Fruit fly (Drosophila melanogaster) whole organism, embryonic: ENCODE results near the gene CG5273.

Experiments
- Antp ChIP-seq: fragments of 200-800 bp; sonication (Bioruptor generic); optimal IDR thresholded peaks from 3 replicates; lab custom pipeline; 2016; ENCODE audit warnings: missing biosample characterization, missing genetic modification characterization
- Bteb2 ChIP-seq: fragments of 200-800 bp; sonication (Bioruptor generic); optimal IDR thresholded peaks from 2 replicates; lab custom pipeline; 2016; ENCODE audit warnings: missing biosample characterization, missing genetic modification characterization
- CG10209 ChIP-seq: fragments of 200-800 bp; sonication (Bioruptor generic); optimal IDR thresholded peaks from 3 replicates; lab custom pipeline; 2017; ENCODE audit warnings: missing biosample characterization, mild to moderate bottlenecking, missing genetic modification characterization, missing genetic modification reagents
- CG11560 ChIP-seq: fragments of 200-800 bp; sonication (Bioruptor generic); IDR thresholded peaks from 3 replicates; pipeline ENCODE4 v1.3.6; 2022; ENCODE audit warnings: missing biosample characterization, missing genetic modification characterization
- CG15269 ChIP-seq: fragments of 200-800 bp; sonication (Bioruptor generic); optimal IDR thresholded peaks from 2 replicates; lab custom pipeline; 2018; ENCODE audit warnings: missing biosample characterization, mild to moderate bottlenecking, missing genetic modification characterization, moderate library complexity
- CG2875 ChIP-seq: fragments of 200-800 bp; sonication (Bioruptor generic); optimal IDR thresholded peaks from 2 replicates; lab custom pipeline; 2017; ENCODE audit warnings: missing biosample characterization, mild to moderate bottlenecking, missing genetic modification characterization, missing genetic modification reagents
- CG32767 ChIP-seq: fragments of 200-800 bp; sonication (Bioruptor generic); IDR thresholded peaks from 2 replicates; pipeline ENCODE4 v1.3.6; 2022; ENCODE audit warnings: missing biosample characterization, missing genetic modification characterization
- CG34422 ChIP-seq: fragments of 200-800 bp; sonication (Bioruptor generic); IDR thresholded peaks from 3 replicates; pipeline ENCODE4 v1.3.6; 2022; ENCODE audit warnings: missing biosample characterization, missing genetic modification characterization
- CG3838 ChIP-seq: fragments of 200-800 bp; sonication (Bioruptor generic); optimal IDR thresholded peaks from 3 replicates; lab custom pipeline; 2016; ENCODE audit warnings: missing biosample characterization, missing genetic modification characterization
- CG5180 ChIP-seq: fragments of 200-800 bp; sonication (Bioruptor generic); optimal IDR thresholded peaks from 3 replicates; lab custom pipeline; 2017; ENCODE audit warnings: missing biosample characterization, missing genetic modification characterization, mild to moderate bottlenecking, moderate library complexity, missing genetic modification reagents
- CG7839 ChIP-seq: fragments of 200-800 bp; sonication (Bioruptor generic); optimal IDR thresholded peaks from 3 replicates; lab custom pipeline; 2018; ENCODE audit warnings: missing biosample characterization, mild to moderate bottlenecking, missing genetic modification characterization, moderate library complexity
- CG9437 ChIP-seq: fragments of 200-800 bp; sonication (Bioruptor generic); optimal IDR thresholded peaks from 2 replicates; lab custom pipeline; 2018; ENCODE audit warnings: missing biosample characterization, mild to moderate bottlenecking, missing genetic modification characterization
- CG9609 ChIP-seq: fragments of 200-800 bp; sonication (Bioruptor generic); optimal IDR thresholded peaks from 3 replicates; lab custom pipeline; 2016; ENCODE audit warnings: missing biosample characterization, missing genetic modification characterization
- CG9797 ChIP-seq: fragments of 200-800 bp; sonication (Bioruptor generic); optimal IDR thresholded peaks from 3 replicates; lab custom pipeline; 2018; ENCODE audit warnings: missing biosample characterization, mild to moderate bottlenecking, missing genetic modification characterization
- CG9817 ChIP-seq: fragments of 200-800 bp; sonication (Bioruptor generic); optimal IDR thresholded peaks from 2 replicates; lab custom pipeline; 2018; ENCODE audit warnings: missing biosample characterization, mild to moderate bottlenecking, missing genetic modification characterization, moderate library complexity
- CG9876 ChIP-seq: fragments of 200-800 bp; sonication (Bioruptor generic); optimal IDR thresholded peaks from 2 replicates; lab custom pipeline; 2016; ENCODE audit warnings: missing biosample characterization, missing genetic modification characterization
- Gug ChIP-seq: fragments of 200-800 bp; sonication (Bioruptor generic); IDR thresholded peaks from 4 replicates; pipeline ENCODE4 v1.3.6; 2022; ENCODE audit warnings: missing biosample characterization, missing genetic modification characterization
- H15 ChIP-seq: fragments of 200-800 bp; sonication (Bioruptor generic); IDR thresholded peaks from 3 replicates; pipeline ENCODE4 v1.3.6; 2022; ENCODE audit warnings: missing biosample characterization, missing genetic modification characterization
- Hr78 ChIP-seq, 2 experiments: fragments of 200-800 bp in 1 of 2; fragments of >200 bp in 1 of 2; sonication (Bioruptor generic) in 1 of 2; optimal IDR thresholded peaks; 2 replicates each; lab custom pipeline; 2017 to 2019; ENCODE audit warnings: missing biosample characterization in 2 of 2, missing genetic modification characterization in 2 of 2, mild to moderate bottlenecking in 1 of 2, moderate library complexity in 1 of 2
- Kr ChIP-seq: fragments of 200-800 bp; sonication (Bioruptor generic); optimal IDR thresholded peaks from 2 replicates; lab custom pipeline; 2017; ENCODE audit warnings: missing biosample characterization, mild to moderate bottlenecking, missing genetic modification characterization
- Med ChIP-seq: fragments of 200-800 bp; sonication (Bioruptor generic); peaks from one replicate; lab custom pipeline; 2016; ENCODE audit warnings: missing biosample characterization, missing genetic modification characterization, mild to moderate bottlenecking, inconsistent platforms, moderate library complexity
- Pdp1 ChIP-seq, 2 experiments: fragments of 200-800 bp; sonication (Bioruptor generic); optimal IDR thresholded peaks; 3 replicates each; lab custom pipeline; 2016; ENCODE audit warnings: missing biosample characterization in 2 of 2, missing genetic modification characterization in 2 of 2, mild to moderate bottlenecking in 1 of 2, moderate library complexity in 1 of 2
- Scr ChIP-seq: fragments of 200-800 bp; sonication (Bioruptor generic); IDR thresholded peaks from 2 replicates; pipeline ENCODE4 v1.3.6; 2022; ENCODE audit warnings: missing biosample characterization, missing genetic modification characterization; ENCODE audit not compliant: partially characterized antibody
- Six4 ChIP-seq: fragments of 200-800 bp; sonication (Bioruptor generic); optimal IDR thresholded peaks from 2 replicates; lab custom pipeline; 2016; ENCODE audit warnings: missing biosample characterization, missing genetic modification characterization
- Sry-β ChIP-seq: fragments of 200-800 bp; sonication (Bioruptor generic); optimal IDR thresholded peaks from 2 replicates; lab custom pipeline; 2018; ENCODE audit warnings: missing biosample characterization, mild to moderate bottlenecking, missing genetic modification characterization, moderate library complexity
- Stat92E ChIP-seq, 3 experiments: fragments of >200 bp in 2 of 3; fragments of 200-800 bp in 1 of 3; sonication (Bioruptor generic) in 1 of 3; optimal IDR thresholded peaks; 2 replicates each; lab custom pipeline; 2017 to 2019; ENCODE audit warnings: missing biosample characterization in 3 of 3, missing genetic modification characterization in 3 of 3, mild to moderate bottlenecking in 1 of 3, moderate library complexity in 1 of 3
- Vsx1 ChIP-seq: fragments of 200-800 bp; sonication (Bioruptor generic); optimal IDR thresholded peaks from 2 replicates; lab custom pipeline; 2017; ENCODE audit warnings: missing biosample characterization, mild to moderate bottlenecking, missing genetic modification characterization, missing genetic modification reagents
- ac ChIP-seq: fragments of 200-800 bp; sonication (Bioruptor generic); optimal IDR thresholded peaks from 3 replicates; lab custom pipeline; 2017; ENCODE audit warnings: missing biosample characterization, mild to moderate bottlenecking, missing genetic modification characterization
- amos ChIP-seq: fragments of 200-800 bp; sonication (Bioruptor generic); IDR thresholded peaks from 2 replicates; pipeline ENCODE4 v1.3.6; 2022; ENCODE audit warnings: missing biosample characterization, missing genetic modification characterization; ENCODE audit not compliant: partially characterized antibody
- aop ChIP-seq: fragments of 200-800 bp; sonication (Bioruptor generic); IDR thresholded peaks from 2 replicates; pipeline ENCODE4 v1.3.6; 2022; ENCODE audit warnings: missing biosample characterization, missing genetic modification characterization
- cad ChIP-seq: fragments of >200 bp; optimal IDR thresholded peaks from 2 replicates; lab custom pipeline; 2017; ENCODE audit warnings: missing biosample characterization, missing genetic modification characterization
- croc ChIP-seq: fragments of 200-800 bp; sonication (Bioruptor generic); conservative IDR thresholded peaks from 3 replicates; pipeline ENCODE4 v1.3.6; 2022; ENCODE audit warnings: missing biosample characterization, missing genetic modification characterization
- fd96Cb ChIP-seq: fragments of 200-800 bp; sonication (Bioruptor generic); optimal IDR thresholded peaks from 2 replicates; lab custom pipeline; 2018; ENCODE audit warnings: missing biosample characterization, mild to moderate bottlenecking, missing genetic modification characterization, moderate library complexity
- ftz-f1 ChIP-seq: fragments of 200-800 bp; sonication (Bioruptor generic); optimal IDR thresholded peaks from 2 replicates; lab custom pipeline; 2016; ENCODE audit warnings: missing biosample characterization, missing genetic modification characterization
- gcm ChIP-seq: fragments of 200-800 bp; sonication (Bioruptor generic); optimal IDR thresholded peaks from 2 replicates; lab custom pipeline; 2019; ENCODE audit warnings: missing biosample characterization, mild to moderate bottlenecking, missing genetic modification characterization, moderate library complexity
- jing ChIP-seq: fragments of 200-800 bp; sonication (Bioruptor generic); optimal IDR thresholded peaks from 2 replicates; lab custom pipeline; 2018; ENCODE audit warnings: missing biosample characterization, mild to moderate bottlenecking, missing genetic modification characterization
- kah ChIP-seq: fragments of 200-800 bp; sonication (Bioruptor generic); optimal IDR thresholded peaks from 2 replicates; lab custom pipeline; 2018; ENCODE audit warnings: missing biosample characterization, mild to moderate bottlenecking, missing genetic modification characterization
- kni ChIP-seq: fragments of 200-800 bp; sonication (Bioruptor generic); optimal IDR thresholded peaks from 3 replicates; lab custom pipeline; 2017; ENCODE audit warnings: mild to moderate bottlenecking, missing biosample characterization, missing genetic modification reagents, missing genetic modification characterization
- lab ChIP-seq: fragments of 200-800 bp; sonication (Bioruptor generic); optimal IDR thresholded peaks from 3 replicates; lab custom pipeline; 2017; ENCODE audit warnings: missing biosample characterization, missing genetic modification characterization, mild to moderate bottlenecking, moderate library complexity, missing genetic modification reagents
- lmd ChIP-seq: fragments of 200-800 bp; sonication (Bioruptor generic); IDR thresholded peaks from 2 replicates; pipeline ENCODE4 v1.3.6; 2022; ENCODE audit warnings: missing biosample characterization, missing genetic modification characterization
- nerfin-1 ChIP-seq: fragments of 200-800 bp; sonication (Bioruptor generic); optimal IDR thresholded peaks from 3 replicates; lab custom pipeline; 2019; ENCODE audit warnings: missing biosample characterization, mild to moderate bottlenecking, missing genetic modification characterization, moderate library complexity
- otp ChIP-seq: fragments of 200-800 bp; sonication (Bioruptor generic); IDR thresholded peaks from 3 replicates; pipeline ENCODE4, ENCODE4 v1.3.6; 2022; ENCODE audit warnings: missing biosample characterization, missing genetic modification characterization
- row ChIP-seq: fragments of 200-800 bp; sonication (Bioruptor generic); IDR thresholded peaks from 3 replicates; pipeline ENCODE4 v1.3.6; 2022; ENCODE audit warnings: missing biosample characterization, missing genetic modification characterization
- salm ChIP-seq: fragments of 200-800 bp; sonication (Bioruptor generic); optimal IDR thresholded peaks from 2 replicates; lab custom pipeline; 2018; ENCODE audit warnings: missing biosample characterization, mild to moderate bottlenecking, missing genetic modification characterization
- scrt ChIP-seq: fragments of 200-800 bp; sonication (Bioruptor generic); optimal IDR thresholded peaks from 2 replicates; lab custom pipeline; 2018; ENCODE audit warnings: missing biosample characterization, mild to moderate bottlenecking, missing genetic modification characterization, moderate library complexity
- sens ChIP-seq: fragments of 200-800 bp; sonication (Bioruptor generic); peaks from one replicate; lab custom pipeline; 2016; ENCODE audit warnings: missing biosample characterization, missing genetic modification characterization
- slou ChIP-seq: fragments of 200-800 bp; sonication (Bioruptor generic); optimal IDR thresholded peaks from 3 replicates; lab custom pipeline; 2016; ENCODE audit warnings: missing biosample characterization, missing genetic modification characterization
- tin ChIP-seq: fragments of 200-800 bp; sonication (Bioruptor generic); optimal IDR thresholded peaks from 3 replicates; lab custom pipeline; 2016; ENCODE audit warnings: missing biosample characterization, missing genetic modification characterization
- tup ChIP-seq: fragments of 200-800 bp; sonication (Bioruptor generic); optimal IDR thresholded peaks from 2 replicates; lab custom pipeline; 2016; ENCODE audit warnings: missing biosample characterization, mild to moderate bottlenecking, missing genetic modification characterization, moderate library complexity

The CG5273 gene

DNA sequence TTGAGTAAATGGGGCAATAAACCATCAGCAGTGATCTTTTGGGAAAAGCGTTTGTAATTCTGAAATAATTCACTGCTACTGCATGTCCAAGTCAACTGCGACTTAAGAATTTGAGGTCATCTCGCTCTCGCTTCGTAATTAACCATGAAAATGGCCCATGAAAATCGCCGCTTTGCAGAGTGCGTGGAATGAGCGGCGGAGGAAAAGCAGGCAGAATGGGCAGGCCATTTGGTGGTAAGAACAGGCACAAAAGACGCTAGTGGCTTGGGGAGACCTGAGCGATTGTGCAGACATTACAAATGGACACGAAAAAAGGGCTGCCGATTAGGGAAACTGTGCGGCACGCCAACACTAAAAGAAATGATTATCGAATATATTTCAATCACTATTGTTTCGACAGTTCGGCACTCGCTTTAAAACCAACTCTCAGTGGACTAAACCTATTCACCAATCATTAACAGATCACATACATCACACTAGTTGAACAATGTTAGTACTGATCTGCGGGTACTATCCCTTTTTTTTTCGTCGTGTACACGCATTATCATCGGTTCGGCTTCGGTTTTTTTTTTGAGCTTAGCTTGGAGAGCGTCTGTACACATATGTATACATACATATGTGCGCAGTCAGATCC is 12.2 kb downstream of the CG5273 start (continued):
- TF ChIP-seq CG9876 (no peak), scrt (no peak), CG32767 (GFP tag; lab: Robert Waterston, UW) (0 out of 2 replicates have a peak, but pooled peaks have one; percentile 22), ftz-f1 (GFP tag; lab: Kevin White, UChicago) (no peak), CG5180 (GFP tag; lab: Kevin White, UChicago) (no peak), CG9797 (GFP tag; lab: Kevin White, UChicago) (no peak), CG3838 (GFP tag; lab: Kevin White, UChicago) (no peak), otp (GFP tag; lab: Robert Waterston, UW) (0 out of 3 replicates have a peak, but pooled peaks have one; percentile 49), Kr (GFP tag; lab: Kevin White, UChicago) (peak; percentile 2), lab (GFP tag; lab: Kevin White, UChicago) (peak; percentile 11), CG9817 (no peak), Sry-β (no peak), Six4 (GFP tag; lab: Kevin White, UChicago) (peak; percentile 30), tin (GFP tag; lab: Kevin White, UChicago) (peak; percentile 57), Stat92E (GFP tag; optimal IDR thresholded peaks at IDR 0.05; lab: Kevin White, UChicago) (no peak), row (GFP tag; lab: Robert Waterston, UW) (peak; percentile 54), CG7839 (tag; lab: Kevin White, UChicago) (peak; percentile 56), Gug (0 out of 4 replicates have a peak, but pooled peaks have one; percentile 2), CG9437 (GFP tag; lab: Kevin White, UChicago) (no peak), Scr (GFP tag; lab: Robert Waterston, UW) (no peak), kah (GFP tag; lab: Kevin White, UChicago) (no peak), Antp (peak; percentile 30), Pdp1 (GFP tag; optimal IDR thresholded peaks at IDR 0.05; lab: Kevin White, UChicago) (peak; percentile 30), fd96Cb (tag; lab: Kevin White, UChicago) (peak; percentile 41), sens (GFP tag; lab: Kevin White, UChicago) (peak; percentile 94), croc (GFP tag; lab: Robert Waterston, UW) (no peak), CG15269 (tag; lab: Kevin White, UChicago) (no peak), CG34422 (GFP tag; lab: Robert Waterston, UW) (peak; percentile 14; the same call in 1 of the 3 replicates), aop (GFP tag; lab: Robert Waterston, UW) (no peak), lmd (GFP tag; lab: Robert Waterston, UW) (no peak), Med (GFP tag; lab: Kevin White, UChicago) (peak; percentile 83), CG10209 (peak; percentile 12), nerfin-1 (tag; lab: Kevin White, UChicago) (no peak), jing (GFP tag; lab: Kevin White, UChicago) (peak; percentile 3), salm (tag; lab: Kevin White, UChicago) (no peak), cad (GFP tag; lab: Kevin White, UChicago) (no peak), slou (GFP tag; lab: Kevin White, UChicago) (no peak), Vsx1 (no peak), CG11560 (tag; lab: Robert Waterston, UW) (no peak), Hr78 (GFP tag; optimal IDR thresholded peaks at IDR 0.05; lab: Kevin White, UChicago) (no peak), CG9609 (GFP tag; lab: Kevin White, UChicago) (no peak), amos (no peak), tup (GFP tag; lab: Kevin White, UChicago) (no peak), CG2875 (GFP tag; lab: Kevin White, UChicago) (peak; percentile 5), kni (GFP tag; lab: Kevin White, UChicago) (no peak), H15 (GFP tag; lab: Robert Waterston, UW) (0 out of 3 replicates have a peak, but pooled peaks have one; percentile 19), Bteb2 (GFP tag; lab: Kevin White, UChicago) (no peak), ac (no peak), gcm (GFP tag; lab: Kevin White, UChicago) (peak; percentile 35)
